Worm (Caenorhabditis elegans) whole organism, L4/young adult: Measurements from ENCODE around the gene Y42G9A.2.

Source experiments
- W03F9.2 ChIP-seq: fragments of 150-350 bp; optimal IDR thresholded peaks from 2 replicates; lab custom pipeline; 2014; ENCODE audit warnings: missing biosample characterization, missing genetic modification characterization
- dao-5 ChIP-seq: sonication (generic microtip); optimal IDR thresholded peaks from 2 replicates; lab custom pipeline; 2016; ENCODE audit warnings: missing genotype, missing genetic modification characterization, moderate library complexity, missing compliant biosample characterization
- him-1 ChIP-seq: sonication (generic microtip); optimal IDR thresholded peaks from 2 replicates; lab custom pipeline; 2016; ENCODE audit warnings: missing genotype, missing genetic modification reagents, missing genetic modification characterization, missing compliant biosample characterization

The Y42G9A.2 gene

DNA sequence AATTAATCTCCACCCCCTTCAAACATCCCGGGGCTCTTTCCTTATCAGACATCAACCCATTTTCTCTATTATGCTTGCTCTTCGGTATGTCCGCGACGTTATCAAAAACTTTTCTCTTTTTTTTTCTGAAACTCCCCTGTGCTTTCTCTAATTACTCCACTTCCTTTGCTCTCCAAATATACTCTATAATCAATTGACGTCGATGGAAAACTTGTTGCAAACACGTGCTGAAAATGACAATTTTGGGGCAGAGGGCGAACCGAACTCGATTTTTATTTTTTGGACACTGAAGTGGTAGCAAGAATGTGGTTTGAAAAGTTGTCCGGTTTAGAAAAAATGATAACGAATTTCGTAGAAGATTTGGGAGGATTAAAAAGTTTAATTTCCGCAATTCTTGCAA, 31.1 kb downstream of the Y42G9A.2 start:
- no peak for TF ChIP-seq him-1 (tag; lab: Kevin White, UChicago)
- TF ChIP-seq dao-5 (tag; lab: Kevin White, UChicago), result no peak
- no peak for TF ChIP-seq W03F9.2

DNA sequence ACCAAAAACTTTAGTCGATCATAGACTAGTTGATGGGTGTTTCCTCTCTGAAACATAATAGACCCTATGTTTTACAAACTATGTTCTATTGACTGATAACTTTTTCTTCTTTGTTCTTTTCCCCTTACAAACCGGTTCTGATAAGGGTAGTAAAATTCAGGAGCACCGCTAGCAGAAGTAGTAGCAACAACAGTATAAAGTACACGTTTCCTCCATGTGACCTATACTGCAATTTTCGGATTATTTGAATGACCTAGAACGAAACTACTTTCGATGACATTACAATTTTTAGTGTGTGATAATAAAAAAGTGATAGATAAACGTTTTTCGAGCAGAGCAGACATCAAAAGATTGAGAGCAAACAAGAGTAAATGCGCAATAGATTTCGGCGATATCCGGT, 32.3 kb downstream of the Y42G9A.2 start:
- TF ChIP-seq dao-5 (tag; lab: Kevin White, UChicago), result no peak
- TF ChIP-seq W03F9.2, result no peak
- no peak for TF ChIP-seq him-1 (tag; lab: Kevin White, UChicago)

DNA sequence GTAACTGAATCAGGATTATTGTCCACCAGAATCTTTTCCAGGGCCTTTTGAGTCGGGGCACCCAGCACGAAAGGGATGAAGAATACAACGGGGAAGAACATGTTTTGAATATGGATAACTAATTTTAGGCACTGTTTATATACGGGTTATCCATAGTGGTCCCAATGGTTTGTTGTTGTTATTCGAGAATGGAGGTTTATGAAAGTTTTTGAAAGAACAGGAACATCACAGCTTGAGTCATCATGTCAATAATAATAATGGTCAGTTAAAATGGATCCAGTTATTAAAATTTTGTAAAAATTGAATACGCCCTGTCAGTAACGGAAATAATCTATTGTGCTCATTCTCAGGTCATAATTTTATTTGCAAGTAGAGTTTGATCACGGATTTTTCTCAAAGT, 35.1 kb downstream of the Y42G9A.2 start, which contains the start of gene nas-28:
Gene nas-28, minus strand, starts transcription at position 101 of the 400 bp plus-strand sequence.
- TF ChIP-seq dao-5 (tag; lab: Kevin White, UChicago), result no peak
- TF ChIP-seq W03F9.2, result no peak
- TF ChIP-seq him-1 (tag; lab: Kevin White, UChicago), result no peak

DNA sequence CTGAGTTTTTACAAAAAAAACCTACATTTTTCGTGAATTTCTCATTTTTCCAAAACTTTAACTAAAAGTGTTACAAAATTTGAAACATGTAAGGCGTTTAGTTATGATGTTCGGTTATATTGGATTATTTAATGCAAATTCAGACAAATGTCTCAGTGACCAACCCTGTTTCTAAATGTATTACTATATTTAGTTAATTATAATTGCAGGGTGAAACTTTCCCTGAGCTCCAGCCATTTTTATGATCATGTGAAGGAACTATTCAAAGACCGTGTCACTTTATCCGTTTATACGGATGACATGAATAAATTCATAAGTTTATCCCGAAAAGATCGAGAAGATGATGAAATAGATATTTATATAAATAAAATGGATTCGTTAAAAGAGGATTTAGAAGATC, 42.8 kb downstream of the Y42G9A.2 start, which contains the start of gene C23G10.5:
Gene C23G10.5, plus strand, starts transcription at position 301 of the 400 bp plus-strand sequence.
- TF ChIP-seq W03F9.2 (no peak), him-1 (tag; lab: Kevin White, UChicago) (no peak), dao-5 (tag; lab: Kevin White, UChicago) (no peak)

DNA sequence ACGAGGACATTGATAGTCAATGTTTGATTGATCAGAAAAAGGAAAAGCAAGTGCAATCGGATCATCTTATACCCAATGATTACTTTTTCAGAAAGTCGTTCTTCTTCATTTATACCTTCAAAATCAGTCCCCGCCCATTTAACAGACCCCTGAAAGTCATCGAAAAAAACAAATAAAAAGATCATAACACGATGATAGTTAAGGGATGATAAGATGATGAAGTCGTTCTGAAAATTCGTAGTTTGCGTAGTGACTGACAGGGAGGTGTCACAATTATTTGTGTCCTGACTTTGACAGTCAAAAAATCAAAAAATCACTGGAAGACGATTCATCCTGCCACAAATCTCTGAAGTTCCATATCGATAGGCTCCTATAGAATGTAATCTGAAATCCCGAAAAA, 46.5 kb downstream of the Y42G9A.2 start, which contains the start of gene ugt-66:
Gene ugt-66, minus strand, starts transcription at position 101 of the 400 bp plus-strand sequence.
- no peak for TF ChIP-seq W03F9.2
- no peak for TF ChIP-seq dao-5 (tag; lab: Kevin White, UChicago)
- no peak for TF ChIP-seq him-1 (tag; lab: Kevin White, UChicago)

DNA sequence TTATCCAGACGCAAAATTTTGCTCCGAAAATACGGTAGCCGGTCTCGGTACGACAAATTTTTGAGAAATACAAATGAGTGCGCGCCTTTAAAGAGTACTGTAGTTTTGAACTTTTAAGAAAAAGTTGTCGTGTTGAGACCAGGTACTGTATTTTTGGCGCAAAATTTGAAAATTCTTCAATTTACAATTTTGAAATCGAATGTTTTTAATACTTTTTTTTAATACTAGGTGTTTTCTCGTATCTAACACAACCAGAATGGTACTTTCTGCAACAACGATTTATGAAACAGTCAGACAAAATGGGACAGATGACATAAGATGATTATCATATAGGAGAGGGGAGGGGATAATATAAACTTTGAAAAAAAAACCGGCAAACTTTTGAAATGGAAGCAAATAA, 47.7 kb downstream of the Y42G9A.2 start:
- TF ChIP-seq W03F9.2 (no peak), him-1 (tag; lab: Kevin White, UChicago) (no peak), dao-5 (tag; lab: Kevin White, UChicago) (no peak)
